Worm (Caenorhabditis elegans) whole organism, midembryonic: ENCODE measurements around the gene F02D8.1.

Experiments used
- ztf-23 ChIP-seq: fragments of 200-800 bp; sonication (Bioruptor generic); IDR thresholded peaks from 2 replicates; pipeline ENCODE4 v1.3.6; 2022; ENCODE audit warnings: missing genetic modification reagents, missing genetic modification characterization, missing compliant biosample characterization
- ztf-29 ChIP-seq: fragments of 200-800 bp; sonication (Bioruptor generic); IDR thresholded peaks from 2 replicates; pipeline ENCODE4 v1.3.6; 2022; ENCODE audit warnings: missing genetic modification reagents, missing genetic modification characterization, missing compliant biosample characterization

- TF ChIP-seq ztf-29, result no peak
- TF ChIP-seq ztf-23, result no peak
Measured at ce11 chrV:15014164-15014563, 35.7 kb upstream of the F02D8.1 start, which contains the start of gene obr-2.
